Worm (Caenorhabditis elegans) whole organism, young adult: Measurements from ENCODE around the gene F49F1.9.
A peak's percentile ranks its signal among the peaks of the same experiment; 100 is the strongest.

ENCODE experiments used
- F39B2.1 ChIP-seq: fragments of 200-800 bp; sonication (Bioruptor generic); IDR thresholded peaks from 2 replicates; pipeline ENCODE4 v1.3.6; 2022; ENCODE audit warnings: missing genetic modification reagents, missing genetic modification characterization, missing compliant biosample characterization
- F49E8.2 ChIP-seq: sonication (generic microtip); optimal IDR thresholded peaks from 3 replicates; lab custom pipeline; 2017; ENCODE audit warnings: missing genetic modification characterization, mild to moderate bottlenecking, missing compliant biosample characterization, antibody characterized with exemption, moderate library complexity; ENCODE audit not compliant: insufficient read depth
- F57C9.4 ChIP-seq: sonication (generic microtip); optimal IDR thresholded peaks from 2 replicates; lab custom pipeline; 2017; ENCODE audit warnings: mild to moderate bottlenecking, missing genetic modification characterization, missing compliant biosample characterization
- Y53F4B.3 ChIP-seq: fragments of 200-800 bp; sonication (Bioruptor generic); IDR thresholded peaks from 2 replicates; pipeline ENCODE4 v1.3.6; 2022; ENCODE audit warnings: missing genetic modification reagents, missing genetic modification characterization, missing compliant biosample characterization
- Y67H2A.10 ChIP-seq: fragments of 200-800 bp; sonication (Bioruptor generic); conservative IDR thresholded peaks from 2 replicates; pipeline ENCODE4 v1.3.6; 2022; ENCODE audit warnings: missing genetic modification reagents, missing genetic modification characterization, missing compliant biosample characterization
- ama-1 ChIP-seq, 3 experiments: fragments of 150-350 bp in 1 of 3; sonication (generic microtip) in 2 of 3; optimal IDR thresholded peaks; 2 replicates each; lab custom pipeline; 2014 to 2018; ENCODE audit warnings: missing biosample characterization in 2 of 3, missing genetic modification characterization in 2 of 3, missing genetic modification reagents in 2 of 3
- aptf-2 ChIP-seq: fragments of 200-800 bp; sonication (Bioruptor generic); conservative IDR thresholded peaks from 2 replicates; pipeline ENCODE4 v1.3.6; 2022; ENCODE audit warnings: missing genetic modification reagents, missing genetic modification characterization, missing compliant biosample characterization
- bed-1 ChIP-seq: fragments of 200-800 bp; sonication (Bioruptor generic); IDR thresholded peaks from 2 replicates; pipeline ENCODE4 v1.3.6; 2022; ENCODE audit warnings: missing genetic modification reagents, missing genetic modification characterization, missing compliant biosample characterization
- cebp-1 ChIP-seq, 2 experiments: fragments of 200-800 bp in 1 of 2; sonication (Bioruptor generic) in 1 of 2; sonication (generic microtip) in 1 of 2; IDR thresholded peaks in 1 of 2; optimal IDR thresholded peaks in 1 of 2; 2 replicates each; pipeline versions ENCODE4 v1.3.6 to Lab custom; 2017 to 2022; ENCODE audit warnings: missing compliant biosample characterization in 2 of 2, missing genetic modification characterization in 2 of 2, mild to moderate bottlenecking in 1 of 2, missing genetic modification reagents in 1 of 2, moderate library complexity in 1 of 2
- ceh-27 ChIP-seq: fragments of 200-800 bp; sonication (Bioruptor generic); optimal IDR thresholded peaks from 2 replicates; lab custom pipeline; 2018; ENCODE audit warnings: mild to moderate bottlenecking, missing genetic modification characterization, moderate library complexity, missing compliant biosample characterization
- ceh-40 ChIP-seq: fragments of 200-800 bp; sonication (Bioruptor generic); IDR thresholded peaks from 2 replicates; pipeline ENCODE4 v1.3.6; 2022; ENCODE audit warnings: missing genetic modification characterization, missing compliant biosample characterization
- ceh-79 ChIP-seq: sonication (generic microtip); optimal IDR thresholded peaks from 2 replicates; lab custom pipeline; 2017; ENCODE audit warnings: mild to moderate bottlenecking, missing genetic modification characterization, missing compliant biosample characterization
- ceh-91 ChIP-seq: fragments of 200-800 bp; sonication (Bioruptor generic); IDR thresholded peaks from 2 replicates; pipeline ENCODE4 v1.3.6; 2022; ENCODE audit warnings: missing genetic modification reagents, missing genetic modification characterization, missing compliant biosample characterization
- chd-7 ChIP-seq: sonication (generic microtip); optimal IDR thresholded peaks from 2 replicates; lab custom pipeline; 2016; ENCODE audit warnings: mild to moderate bottlenecking, missing genetic modification characterization, moderate library complexity, missing compliant biosample characterization
- dox-1 ChIP-seq: fragments of 200-800 bp; sonication (Bioruptor generic); IDR thresholded peaks from 2 replicates; pipeline ENCODE4 v1.3.6; 2022; ENCODE audit warnings: missing genetic modification reagents, missing genetic modification characterization, missing compliant biosample characterization
- dpl-1 ChIP-seq: fragments of 150-350 bp; optimal IDR thresholded peaks from 2 replicates; lab custom pipeline; 2014; ENCODE audit warnings: missing biosample characterization, missing genetic modification reagents, missing genetic modification characterization
- efl-1 ChIP-seq: fragments of 150-350 bp; optimal IDR thresholded peaks from 2 replicates; lab custom pipeline; 2014; ENCODE audit warnings: missing biosample characterization, missing genetic modification reagents, missing genetic modification characterization
- egrh-3 ChIP-seq: fragments of 200-800 bp; sonication (Bioruptor generic); IDR thresholded peaks from 2 replicates; pipeline ENCODE4 v1.3.6; 2022; ENCODE audit warnings: missing genetic modification reagents, missing genetic modification characterization, missing compliant biosample characterization
- fkh-3 ChIP-seq: sonication (generic microtip); optimal IDR thresholded peaks from 2 replicates; lab custom pipeline; 2016; ENCODE audit warnings: mild to moderate bottlenecking, missing genetic modification characterization, missing compliant biosample characterization
- let-526 ChIP-seq: fragments of 200-800 bp; sonication (Bioruptor generic); IDR thresholded peaks from 2 replicates; pipeline ENCODE4 v1.3.6; 2022; ENCODE audit warnings: missing genetic modification reagents, missing genetic modification characterization, missing compliant biosample characterization
- lin-35 ChIP-seq, 3 experiments: fragments of 150-350 bp in 2 of 3; sonication (generic microtip) in 1 of 3; optimal IDR thresholded peaks; 2 replicates each; lab custom pipeline; 2014 to 2018; ENCODE audit warnings: missing biosample characterization in 3 of 3, missing genetic modification characterization in 3 of 3, missing genetic modification reagents in 3 of 3
- madf-3 ChIP-seq: fragments of 200-800 bp; sonication (Bioruptor generic); IDR thresholded peaks from 2 replicates; pipeline ENCODE4 v1.3.6; 2022; ENCODE audit warnings: missing genetic modification reagents, missing genetic modification characterization, missing compliant biosample characterization
- mes-4 ChIP-seq: sonication (generic microtip); optimal IDR thresholded peaks from 2 replicates; lab custom pipeline; 2016; ENCODE audit warnings: missing genotype, missing genetic modification characterization, missing compliant biosample characterization
- nfya-2 ChIP-seq: fragments of 200-800 bp; sonication (Bioruptor generic); IDR thresholded peaks from 2 replicates; pipeline ENCODE4 v1.3.6; 2022; ENCODE audit warnings: missing genetic modification reagents, missing genetic modification characterization, missing compliant biosample characterization
- nhr-80 ChIP-seq: sonication (generic microtip); optimal IDR thresholded peaks from 2 replicates; lab custom pipeline; 2016; ENCODE audit warnings: missing genetic modification characterization, missing compliant biosample characterization
- nhr-90 ChIP-seq: sonication (generic microtip); optimal IDR thresholded peaks from 2 replicates; lab custom pipeline; 2016; ENCODE audit warnings: missing genotype, mild to moderate bottlenecking, missing genetic modification characterization, missing compliant biosample characterization
- rec-8 ChIP-seq, 2 experiments: sonication (generic microtip); optimal IDR thresholded peaks; 2 replicates each; lab custom pipeline; 2016; ENCODE audit warnings: mild to moderate bottlenecking in 2 of 2, missing genetic modification characterization in 2 of 2, missing genetic modification reagents in 2 of 2, missing genotype in 2 of 2, missing biosample characterization in 1 of 2, missing compliant biosample characterization in 1 of 2, moderate library complexity in 1 of 2
- snpc-1.3 ChIP-seq: sonication (generic microtip); optimal IDR thresholded peaks from 2 replicates; lab custom pipeline; 2017; ENCODE audit warnings: missing genetic modification characterization, mild to moderate bottlenecking, missing compliant biosample characterization, antibody characterized with exemption, moderate library complexity, missing genotype, missing genetic modification reagents; ENCODE audit not compliant: insufficient read depth
- snpc-4 ChIP-seq, 5 experiments: fragments of 150-350 bp in 1 of 5; sonication (generic microtip) in 4 of 5; optimal IDR thresholded peaks; 2 replicates each; lab custom pipeline; 2014 to 2018; ENCODE audit warnings: missing genetic modification characterization in 5 of 5, missing biosample characterization in 3 of 5, antibody characterized with exemption in 2 of 5, mild to moderate bottlenecking in 2 of 5, missing compliant biosample characterization in 2 of 5, missing genotype in 2 of 5, moderate library complexity in 2 of 5, missing genetic modification reagents in 1 of 5
- unc-62 ChIP-seq: fragments of 150-350 bp; optimal IDR thresholded peaks from 2 replicates; lab custom pipeline; 2014; ENCODE audit warnings: missing biosample characterization, missing genetic modification reagents, missing genetic modification characterization
- zfh-2 ChIP-seq: fragments of 200-800 bp; sonication (Bioruptor generic); conservative IDR thresholded peaks from 2 replicates; pipeline ENCODE4 v1.3.6; 2022; ENCODE audit warnings: missing genetic modification reagents, missing genetic modification characterization, missing compliant biosample characterization
- zim-3 ChIP-seq: sonication (generic microtip); optimal IDR thresholded peaks from 2 replicates; lab custom pipeline; 2017; ENCODE audit warnings: mild to moderate bottlenecking, missing genetic modification characterization, moderate library complexity, missing compliant biosample characterization
- ztf-22 ChIP-seq: fragments of 200-800 bp; sonication (Bioruptor generic); optimal IDR thresholded peaks from 2 replicates; lab custom pipeline; 2018; ENCODE audit warnings: mild to moderate bottlenecking, missing genetic modification characterization, moderate library complexity, missing compliant biosample characterization
- ztf-28 ChIP-seq: fragments of 200-800 bp; sonication (Bioruptor generic); IDR thresholded peaks from 2 replicates; pipeline ENCODE4 v1.3.6; 2022; ENCODE audit warnings: missing genetic modification reagents, missing genetic modification characterization, missing compliant biosample characterization

Gene F49F1.9

ce11 chrIV:4117432-4117831 is 19.9 kb downstream of the F49F1.9 start, which contains the start of gene drd-50:
Gene drd-50 (plus strand): TSS chrIV:4117732.
- no peak for TF ChIP-seq ztf-28
- TF ChIP-seq Y53F4B.3 (GFP tag; lab: Robert Waterston, UW) = no peak
- TF ChIP-seq nfya-2 (GFP tag; lab: Robert Waterston, UW) = no peak
- no peak for TF ChIP-seq F57C9.4 (tag; lab: Kevin White, UChicago)
- TF ChIP-seq nhr-90 (tag; lab: Kevin White, UChicago) = no peak
- peak; percentile 17 for TF ChIP-seq nhr-80 (tag; lab: Kevin White, UChicago)

- TF ChIP-seq let-526 (GFP tag; lab: Robert Waterston, UW) (no peak), egrh-3 (GFP tag; lab: Robert Waterston, UW) (no peak)
- TF ChIP-seq, all 124 proteins: peak for 0
These were observed 21.7 kb downstream of the F49F1.9 start, which contains the start of the genes F49F1.4 and F49F1.2 for ce11 chrIV:4115634-4116033. Gene F49F1.4 (minus strand): TSS chrIV:4115734. Gene F49F1.2 (plus strand): TSS chrIV:4115943.

ce11 chrIV:4114526-4114925 is 22.8 kb downstream of the F49F1.9 start, which contains the start of gene F49F1.15:
Gene F49F1.15 (minus strand): TSS chrIV:4114626.
- no peak for TF ChIP-seq lin-35 (GFP tag; optimal IDR thresholded peaks at IDR 0.05; lab: Kevin White, UChicago)
- no peak for TF ChIP-seq nfya-2 (GFP tag; lab: Robert Waterston, UW)
- no peak for TF ChIP-seq ceh-40 (GFP tag; lab: Robert Waterston, UW)
- no peak for TF ChIP-seq rec-8 (tag; optimal IDR thresholded peaks at IDR 0.05; lab: Kevin White, UChicago)
- no peak for TF ChIP-seq zfh-2 (GFP tag; lab: Robert Waterston, UW)
- TF ChIP-seq aptf-2 (GFP tag; lab: Robert Waterston, UW) = no peak
- TF ChIP-seq Y67H2A.10 = no peak
- no peak for TF ChIP-seq let-526 (GFP tag; lab: Robert Waterston, UW)
- no peak for TF ChIP-seq dox-1
- TF ChIP-seq ceh-27 (GFP tag; lab: Kevin White, UChicago) = no peak
- TF ChIP-seq ztf-22 (GFP tag; lab: Kevin White, UChicago) = no peak
- no peak for TF ChIP-seq fkh-3 (tag; lab: Kevin White, UChicago)

- TF ChIP-seq ama-1 (optimal IDR thresholded peaks at IDR 0.05; lab: Kevin White, UChicago) = no peak
- no peak for TF ChIP-seq ama-1 (GFP tag; optimal IDR thresholded peaks at IDR 0.05; lab: Kevin White, UChicago)
- no peak for TF ChIP-seq aptf-2 (GFP tag; lab: Robert Waterston, UW)
- no peak for TF ChIP-seq madf-3
- TF ChIP-seq cebp-1 (GFP tag; IDR thresholded peaks at IDR 0.05; lab: Robert Waterston, UW) = no peak
- no peak for TF ChIP-seq cebp-1 (tag; optimal IDR thresholded peaks at IDR 0.05; lab: Kevin White, UChicago)
- no peak for TF ChIP-seq ceh-91 (GFP tag; lab: Robert Waterston, UW)
- no peak for TF ChIP-seq dpl-1 (GFP tag; lab: Kevin White, UChicago)
- no peak for TF ChIP-seq bed-1 (GFP tag; lab: Robert Waterston, UW)
- no peak for TF ChIP-seq F49E8.2 (tag; lab: Kevin White, UChicago)
- no peak for TF ChIP-seq efl-1
- TF ChIP-seq ztf-22 (GFP tag; lab: Kevin White, UChicago) = no peak
- no peak for TF ChIP-seq ceh-79 (tag; lab: Kevin White, UChicago)
- no peak for TF ChIP-seq snpc-1.3 (tag; lab: Kevin White, UChicago)
- TF ChIP-seq F39B2.1 = no peak
- TF ChIP-seq mes-4 = no peak
- no peak for TF ChIP-seq zim-3 (tag; lab: Kevin White, UChicago)
- TF ChIP-seq unc-62 (GFP tag; lab: Kevin White, UChicago) = no peak
- no peak for TF ChIP-seq egrh-3 (GFP tag; lab: Robert Waterston, UW)
- TF ChIP-seq snpc-4 (GFP tag; optimal IDR thresholded peaks at IDR 0.05; lab: Kevin White, UChicago) = no peak
- TF ChIP-seq snpc-4 (tag; optimal IDR thresholded peaks at IDR 0.05; lab: Kevin White, UChicago) = no peak
- no peak for TF ChIP-seq nhr-90 (tag; lab: Kevin White, UChicago)
- TF ChIP-seq chd-7 (tag; lab: Kevin White, UChicago) = no peak
These were observed 25.0 kb downstream of the F49F1.9 start, which contains the start of gene F49F1.14 for ce11 chrIV:4112387-4112786. Gene F49F1.14 (minus strand): TSS chrIV:4112487.
